Fruit fly (Drosophila melanogaster) whole organism, pupa: ENCODE measurements around the gene CG13875.

Experiments used
- CG12605 ChIP-seq: fragments of 200-800 bp; sonication (Bioruptor generic); IDR thresholded peaks from 2 replicates; pipeline ENCODE4 v1.3.6; 2022; ENCODE audit warnings: missing biosample characterization, missing genetic modification characterization
- CG13204 ChIP-seq: fragments of 200-800 bp; sonication (Bioruptor generic); optimal IDR thresholded peaks from 2 replicates; lab custom pipeline; 2018; ENCODE audit warnings: missing biosample characterization, mild to moderate bottlenecking, missing genetic modification characterization, moderate library complexity
- CG15710 ChIP-seq: fragments of 200-800 bp; sonication (Bioruptor generic); optimal IDR thresholded peaks from 2 replicates; lab custom pipeline; 2018; ENCODE audit warnings: missing biosample characterization, mild to moderate bottlenecking, missing genetic modification characterization, moderate library complexity
- CG17806 ChIP-seq: fragments of 200-800 bp; sonication (Bioruptor generic); optimal IDR thresholded peaks from 2 replicates; lab custom pipeline; 2018; ENCODE audit warnings: missing biosample characterization, mild to moderate bottlenecking, missing genetic modification characterization, moderate library complexity
- CG32121 ChIP-seq: fragments of 200-800 bp; sonication (Bioruptor generic); IDR thresholded peaks from 2 replicates; pipeline ENCODE4 v1.3.6; 2022; ENCODE audit warnings: missing biosample characterization, missing genetic modification characterization
- CG34367 ChIP-seq: fragments of 200-800 bp; sonication (Bioruptor generic); optimal IDR thresholded peaks from 2 replicates; lab custom pipeline; 2018; ENCODE audit warnings: missing biosample characterization, mild to moderate bottlenecking, missing genetic modification characterization
- CG4496 ChIP-seq: fragments of 200-800 bp; sonication (Bioruptor generic); IDR thresholded peaks from 3 replicates; pipeline ENCODE4 v1.3.6; 2022; ENCODE audit warnings: missing biosample characterization, missing genetic modification characterization
- CG8159 ChIP-seq: fragments of 200-800 bp; sonication (Bioruptor generic); optimal IDR thresholded peaks from 3 replicates; lab custom pipeline; 2018; ENCODE audit warnings: missing biosample characterization, mild to moderate bottlenecking, missing genetic modification characterization, moderate library complexity
- CG8301 ChIP-seq: fragments of 200-800 bp; sonication (Bioruptor generic); optimal IDR thresholded peaks from 2 replicates; lab custom pipeline; 2018; ENCODE audit warnings: missing biosample characterization, mild to moderate bottlenecking, missing genetic modification characterization
- CG9948 ChIP-seq: fragments of 200-800 bp; sonication (Bioruptor generic); optimal IDR thresholded peaks from 2 replicates; lab custom pipeline; 2018; ENCODE audit warnings: missing biosample characterization, mild to moderate bottlenecking, missing genetic modification characterization, moderate library complexity
- D1 ChIP-seq: fragments of 200-800 bp; sonication (Bioruptor generic); optimal IDR thresholded peaks from 2 replicates; lab custom pipeline; 2018; ENCODE audit warnings: missing biosample characterization, mild to moderate bottlenecking, missing genetic modification characterization, moderate library complexity
- EcR ChIP-seq: fragments of 200-800 bp; sonication (Bioruptor generic); optimal IDR thresholded peaks from 3 replicates; lab custom pipeline; 2019; ENCODE audit warnings: missing biosample characterization, missing genetic modification characterization, mild to moderate bottlenecking, moderate library complexity, missing genetic modification reagents
- Ets98B ChIP-seq: fragments of 200-800 bp; sonication (Bioruptor generic); IDR thresholded peaks from 2 replicates; pipeline ENCODE4 v1.3.6; 2022; ENCODE audit warnings: missing biosample characterization, missing genetic modification characterization
- Pif1A ChIP-seq: fragments of 200-800 bp; sonication (Bioruptor generic); optimal IDR thresholded peaks from 3 replicates; lab custom pipeline; 2016; ENCODE audit warnings: missing biosample characterization, missing genetic modification characterization
- Pif1B ChIP-seq: fragments of 200-800 bp; sonication (Bioruptor generic); optimal IDR thresholded peaks from 3 replicates; lab custom pipeline; 2016; ENCODE audit warnings: missing biosample characterization, missing genetic modification characterization
- Snoo ChIP-seq: fragments of 200-800 bp; sonication (Bioruptor generic); optimal IDR thresholded peaks from 3 replicates; lab custom pipeline; 2017; ENCODE audit warnings: missing biosample characterization, mild to moderate bottlenecking, missing genetic modification characterization, inconsistent platforms
- gl ChIP-seq: fragments of 200-800 bp; sonication (Bioruptor generic); optimal IDR thresholded peaks from 2 replicates; lab custom pipeline; 2018; ENCODE audit warnings: missing biosample characterization, mild to moderate bottlenecking, missing genetic modification characterization
- rn ChIP-seq: fragments of 200-800 bp; sonication (Bioruptor generic); IDR thresholded peaks from 2 replicates; pipeline ENCODE4 v1.3.6; 2022; ENCODE audit warnings: missing biosample characterization, missing genetic modification characterization

Gene CG13875

DNA sequence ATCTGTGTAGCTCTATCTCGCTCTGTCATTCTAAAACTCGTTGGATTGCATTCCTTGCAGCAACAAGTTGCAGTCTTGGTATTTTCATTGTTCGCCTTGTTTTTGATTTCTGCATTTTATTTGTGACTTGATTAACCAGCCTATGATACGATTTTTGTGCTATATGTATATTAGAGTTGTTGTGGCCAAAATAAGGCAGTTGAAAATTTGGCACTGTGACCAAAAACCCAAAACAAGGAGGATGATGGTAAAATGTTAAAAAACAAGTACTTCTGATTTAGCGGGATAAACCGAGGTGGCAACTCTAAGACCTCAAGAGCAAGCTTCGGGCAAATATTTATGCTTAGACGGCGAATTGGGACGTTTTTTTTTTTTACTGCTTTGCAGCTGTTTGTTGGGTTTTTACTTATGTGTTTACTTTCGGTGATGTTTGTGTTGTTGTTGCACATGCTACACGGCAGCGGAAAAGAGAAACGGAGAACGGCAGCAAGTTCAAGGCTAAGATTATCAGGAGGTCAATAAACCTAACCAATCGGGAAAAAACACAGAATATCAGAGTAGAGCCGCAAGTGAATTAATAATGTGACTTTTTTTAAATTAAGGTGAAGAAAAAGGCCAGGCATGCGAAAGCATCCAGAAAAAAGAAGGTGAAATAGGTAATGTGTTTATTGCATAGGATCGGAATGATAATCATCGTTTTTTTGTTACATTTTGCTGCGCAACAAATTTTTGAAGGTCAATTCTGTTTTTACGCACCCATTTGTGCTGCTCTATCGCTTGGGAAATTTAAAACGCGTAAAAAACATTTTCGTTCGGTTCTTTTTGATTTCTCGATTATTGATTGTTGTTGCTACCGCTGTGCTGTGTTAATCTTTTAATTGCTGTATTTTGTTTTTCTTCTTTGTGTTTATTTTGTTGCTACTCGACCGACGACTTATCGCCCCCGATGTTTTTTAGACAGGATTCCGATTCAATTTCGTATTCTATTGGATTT lies 39.9 kb upstream of the CG13875 start:
- peak; percentile 30 for TF ChIP-seq CG17806 (tag; lab: Kevin White, UChicago)
- peak; percentile 39 for TF ChIP-seq CG8159 (tag; lab: Kevin White, UChicago)
- TF ChIP-seq gl = peak; percentile 21
- peak; percentile 16 for TF ChIP-seq D1 (tag; lab: Kevin White, UChicago)
- no peak for TF ChIP-seq CG12605 (GFP tag; lab: Robert Waterston, UW)
- no peak for TF ChIP-seq CG15710 (tag; lab: Kevin White, UChicago)
- TF ChIP-seq EcR (GFP tag; lab: Kevin White, UChicago) = peak; percentile 94
- TF ChIP-seq Ets98B (GFP tag; lab: Robert Waterston, UW) = no peak
- TF ChIP-seq, all 21 proteins: peak for 5

- TF ChIP-seq EcR (GFP tag; lab: Kevin White, UChicago) (peak; percentile 95), CG34367 (tag; lab: Kevin White, UChicago) (no peak), CG8159 (tag; lab: Kevin White, UChicago) (no peak), Pif1B (peak; percentile 8), Ets98B (GFP tag; lab: Robert Waterston, UW) (peak; percentile 21; the same call in 1 of the 2 replicates), CG12605 (GFP tag; lab: Robert Waterston, UW) (peak; percentile 15; the same call in 1 of the 2 replicates), Pif1A (GFP tag; lab: Kevin White, UChicago) (no peak), CG4496 (0 out of 3 replicates have a peak, but pooled peaks have one; percentile 34)
These were observed 38.7 kb upstream of the CG13875 start for dm6 chr3L:140838-141559.

- TF ChIP-seq Pif1A (GFP tag; lab: Kevin White, UChicago) (no peak), D1 (tag; lab: Kevin White, UChicago) (peak; percentile 8), Snoo (tag; lab: Kevin White, UChicago) (no peak)
These were observed 33.6 kb upstream of the CG13875 start, which contains the start of gene CG6845 for dm6 chr3L:145998-146576. CG6845 (plus strand) TSS chr3L:146433.

- TF ChIP-seq rn (GFP tag; lab: Robert Waterston, UW) (no peak), EcR (GFP tag; lab: Kevin White, UChicago) (no peak), CG17806 (tag; lab: Kevin White, UChicago) (no peak), gl (no peak), Pif1B (no peak), CG15710 (tag; lab: Kevin White, UChicago) (no peak), D1 (tag; lab: Kevin White, UChicago) (no peak), CG12605 (GFP tag; lab: Robert Waterston, UW) (no peak)
These were observed 27.2 kb upstream of the CG13875 start, which contains the start of the genes Dic61B and p130CAS for dm6 chr3L:152489-152888. Dic61B (minus strand) TSS chr3L:152589. p130CAS (plus strand) TSS chr3L:152884.

dm6 chr3L:153670-154069 lies 26.1 kb upstream of the CG13875 start:
- TF ChIP-seq Pif1A (GFP tag; lab: Kevin White, UChicago) = no peak
- TF ChIP-seq Pif1B = no peak
- TF ChIP-seq CG8301 (tag; lab: Kevin White, UChicago) = no peak
- TF ChIP-seq Snoo (tag; lab: Kevin White, UChicago) = no peak
- no peak for TF ChIP-seq CG9948 (tag; lab: Kevin White, UChicago)
- no peak for TF ChIP-seq CG32121
- TF ChIP-seq CG12605 (GFP tag; lab: Robert Waterston, UW) = no peak
- TF ChIP-seq CG4496 = no peak

DNA sequence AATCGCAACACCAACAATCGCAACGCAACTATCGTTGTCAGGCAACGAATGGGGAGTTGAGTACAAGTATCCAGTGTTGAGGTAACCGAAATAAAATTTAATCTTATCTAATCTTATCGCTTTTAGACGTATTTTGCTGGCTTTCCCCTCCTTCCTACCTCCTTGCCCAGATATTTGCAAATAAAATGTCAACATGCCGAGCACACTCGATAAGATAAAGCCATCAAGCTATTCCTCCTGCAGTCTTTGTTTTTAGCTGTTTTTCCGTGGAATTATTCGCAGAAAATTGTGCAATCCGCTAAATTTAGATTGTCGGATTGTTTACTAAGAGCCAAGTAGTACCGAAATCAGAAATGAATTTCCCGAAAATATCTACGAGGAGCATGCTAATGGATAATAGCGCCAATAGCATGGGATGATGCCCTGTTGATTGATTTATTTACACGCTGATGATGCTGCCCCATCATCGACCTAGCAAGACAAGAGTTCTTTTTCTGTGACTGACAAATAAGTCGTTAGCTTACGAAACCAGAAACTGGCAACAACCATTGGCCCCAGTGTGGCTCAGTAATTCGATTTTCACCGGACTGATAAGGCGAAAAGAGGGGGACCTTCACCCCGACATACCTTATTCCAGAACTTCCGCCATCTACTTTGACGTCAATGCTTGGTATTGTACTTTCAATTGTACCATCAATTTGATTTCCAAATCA lies 23.0 kb upstream of the CG13875 start:
- peak; percentile 13 for TF ChIP-seq Pif1B
- peak; percentile 18 for TF ChIP-seq Pif1A (GFP tag; lab: Kevin White, UChicago)
- TF ChIP-seq CG13204 = no peak
- no peak for TF ChIP-seq rn (GFP tag; lab: Robert Waterston, UW)
- TF ChIP-seq CG15710 (tag; lab: Kevin White, UChicago) = no peak
